Worm (Caenorhabditis elegans) whole organism, L2 larva: ENCODE measurements around the gene gvd-1.

Experiments
- C34F6.9 ChIP-seq: fragments of 150-350 bp; optimal IDR thresholded peaks from 2 replicates; lab custom pipeline; 2014; ENCODE audit warnings: missing biosample characterization, missing genetic modification characterization
- ceh-82 ChIP-seq: fragments of 150-350 bp; optimal IDR thresholded peaks from 2 replicates; lab custom pipeline; 2014; ENCODE audit warnings: missing biosample characterization, missing genetic modification characterization
- nhr-25 ChIP-seq: fragments of 150-350 bp; sonication (generic microtip); optimal IDR thresholded peaks from 3 replicates; lab custom pipeline; 2014; ENCODE audit warnings: missing biosample characterization, missing genetic modification characterization
- snpc-4 ChIP-seq: fragments of 150-350 bp; optimal IDR thresholded peaks from 2 replicates; lab custom pipeline; 2014; ENCODE audit warnings: missing biosample characterization, missing genetic modification characterization
- zag-1 ChIP-seq: fragments of 150-350 bp; optimal IDR thresholded peaks from 2 replicates; lab custom pipeline; 2014; ENCODE audit warnings: missing biosample characterization, missing genetic modification characterization

ce11 chrII:470375-470774 lies 12.7 kb upstream of the gvd-1 start, which contains the start of gene tomm-22:
- TF ChIP-seq snpc-4 (no peak), ceh-82 (tag; lab: Kevin White, UChicago) (no peak), nhr-25 (tag; lab: Kevin White, UChicago) (no peak), C34F6.9 (tag; lab: Kevin White, UChicago) (no peak), zag-1 (tag; lab: Kevin White, UChicago) (no peak)
